Worm (Caenorhabditis elegans): ENCODE results near the gene D1054.1.

The D1054.1 gene

ce11 chrV:10719019-10719832 lies 50.8 kb downstream of the D1054.1 start:
- TF ChIP-seq unc-62 (GFP tag; optimal IDR thresholded peaks at IDR 0.05), result no peak

Measured in whole organism, dauer.